Fruit fly (Drosophila melanogaster) whole organism, wandering third instar larva: ENCODE data around the gene lqf.
A peak's percentile ranks its signal among the peaks of the same experiment; 100 is the strongest.

Source experiments
- Abd-B ChIP-seq: fragments of >200 bp; optimal IDR thresholded peaks from 2 replicates; lab custom pipeline; 2017; ENCODE audit warnings: missing biosample characterization, missing genetic modification characterization
- CG32264 ChIP-seq: fragments of 200-800 bp; sonication (Bioruptor generic); optimal IDR thresholded peaks from 2 replicates; lab custom pipeline; 2016; ENCODE audit warnings: missing biosample characterization, missing genetic modification characterization
- CG9705 ChIP-seq: fragments of 200-800 bp; sonication (Bioruptor generic); optimal IDR thresholded peaks from 2 replicates; lab custom pipeline; 2018; ENCODE audit warnings: missing biosample characterization, mild to moderate bottlenecking, missing genetic modification characterization
- CrebA ChIP-seq: fragments of 200-800 bp; sonication (Bioruptor generic); optimal IDR thresholded peaks from 2 replicates; lab custom pipeline; 2016; ENCODE audit warnings: missing biosample characterization, mild to moderate bottlenecking, missing genetic modification characterization, borderline replicate concordance
- Dfd ChIP-seq: fragments of >200 bp; optimal IDR thresholded peaks from 2 replicates; lab custom pipeline; 2017; ENCODE audit warnings: missing biosample characterization, missing genetic modification characterization
- Dif ChIP-seq: fragments of 200-275, 200-300 bp; sonication (Bioruptor generic); optimal IDR thresholded peaks from 2 replicates; lab custom pipeline; 2018; ENCODE audit warnings: missing biosample characterization, missing genetic modification characterization; ENCODE audit not compliant: partially characterized antibody
- GATAd ChIP-seq: sonication (Bioruptor generic); optimal IDR thresholded peaks from 2 replicates; lab custom pipeline; 2016; ENCODE audit warnings: missing biosample characterization, missing genetic modification characterization
- HLH106 ChIP-seq: fragments of 200-800 bp; optimal IDR thresholded peaks from 3 replicates; lab custom pipeline; 2019; ENCODE audit warnings: missing biosample characterization, mild to moderate bottlenecking, missing genetic modification characterization, moderate library complexity
- Hnf4 ChIP-seq: fragments of 200-800 bp; sonication (Bioruptor generic); optimal IDR thresholded peaks from 2 replicates; lab custom pipeline; 2016; ENCODE audit warnings: missing biosample characterization, mild to moderate bottlenecking, missing genetic modification characterization
- Hr78 ChIP-seq: fragments of >200 bp; optimal IDR thresholded peaks from 2 replicates; lab custom pipeline; 2017; ENCODE audit warnings: missing biosample characterization, missing genetic modification characterization
- Hr83 ChIP-seq: fragments of 200-300 bp; sonication (Bioruptor generic); optimal IDR thresholded peaks from 2 replicates; lab custom pipeline; 2016; ENCODE audit warnings: missing biosample characterization, mild to moderate bottlenecking, missing genetic modification characterization, moderate library complexity; ENCODE audit not compliant: poor library complexity, severe bottlenecking
- Jra ChIP-seq: sonication (Bioruptor generic); optimal IDR thresholded peaks from 2 replicates; lab custom pipeline; 2016; ENCODE audit warnings: missing biosample characterization, missing genetic modification characterization
- Mio ChIP-seq: sonication (Bioruptor generic); optimal IDR thresholded peaks from 2 replicates; lab custom pipeline; 2016; ENCODE audit warnings: missing biosample characterization, missing genetic modification characterization
- Myc ChIP-seq: fragments of >200 bp; optimal IDR thresholded peaks from 2 replicates; lab custom pipeline; 2017
- N ChIP-seq: fragments of >200 bp; optimal IDR thresholded peaks from 2 replicates; lab custom pipeline; 2018; ENCODE audit warnings: missing biosample characterization, missing external identifiers, missing genetic modification characterization
- OdsH ChIP-seq: fragments of 200-800 bp; sonication (Bioruptor generic); optimal IDR thresholded peaks from 2 replicates; lab custom pipeline; 2016; ENCODE audit warnings: missing biosample characterization, mild to moderate bottlenecking, missing genetic modification characterization
- Rel ChIP-seq, 2 experiments: fragments of 200-800 bp; sonication (Bioruptor generic) in 1 of 2; optimal IDR thresholded peaks; 2 replicates in 1 of 2; 3 replicates in 1 of 2; lab custom pipeline; 2016 to 2019; ENCODE audit warnings: mild to moderate bottlenecking in 2 of 2, missing biosample characterization in 2 of 2, missing genetic modification characterization in 2 of 2, moderate library complexity in 1 of 2
- Vsx2 ChIP-seq: fragments of 200-300, 225-300 bp; sonication (Bioruptor generic); optimal IDR thresholded peaks from 2 replicates; lab custom pipeline; 2018; ENCODE audit warnings: missing biosample characterization, missing genetic modification characterization; ENCODE audit not compliant: partially characterized antibody
- br ChIP-seq: fragments of 200-800 bp; sonication (Bioruptor generic); optimal IDR thresholded peaks from 2 replicates; lab custom pipeline; 2016; ENCODE audit warnings: missing biosample characterization, missing genetic modification characterization
- brk ChIP-seq: fragments of 200-800 bp; sonication (Bioruptor generic); optimal IDR thresholded peaks from 2 replicates; lab custom pipeline; 2016; ENCODE audit warnings: missing biosample characterization, mild to moderate bottlenecking, missing genetic modification characterization
- dl ChIP-seq, 2 experiments: fragments of 175-275, 200-275 bp in 1 of 2; fragments of 200-275 bp in 1 of 2; sonication (Bioruptor generic); optimal IDR thresholded peaks; lab custom pipeline; 2018; ENCODE audit warnings: mild to moderate bottlenecking in 2 of 2, missing biosample characterization in 2 of 2, missing genetic modification characterization in 2 of 2, moderate library complexity in 2 of 2; ENCODE audit not compliant: partially characterized antibody in 2 of 2, insufficient read depth in 1 of 2
- dmrt93B ChIP-seq: fragments of 200-800 bp; sonication (Bioruptor generic); optimal IDR thresholded peaks from 2 replicates; lab custom pipeline; 2018; ENCODE audit warnings: missing biosample characterization, mild to moderate bottlenecking, missing genetic modification characterization
- dsf ChIP-seq: sonication (Bioruptor generic); optimal IDR thresholded peaks from 2 replicates; lab custom pipeline; 2016; ENCODE audit warnings: missing biosample characterization, missing genetic modification characterization, borderline replicate concordance
- ey ChIP-seq: fragments of 200-800 bp; sonication (Bioruptor generic); optimal IDR thresholded peaks from 2 replicates; lab custom pipeline; 2016; ENCODE audit warnings: missing biosample characterization, missing genetic modification characterization
- foxo ChIP-seq, 2 experiments: fragments of 200-800 bp; sonication (Bioruptor generic); optimal IDR thresholded peaks; 2 replicates in 1 of 2; 3 replicates in 1 of 2; lab custom pipeline; 2016 to 2017; ENCODE audit warnings: missing biosample characterization in 2 of 2, missing genetic modification characterization in 2 of 2
- fru ChIP-seq: fragments of 200-800 bp; sonication (Bioruptor generic); optimal IDR thresholded peaks from 3 replicates; lab custom pipeline; 2016; ENCODE audit warnings: missing biosample characterization, mild to moderate bottlenecking, missing genetic modification characterization
- h ChIP-seq: fragments of 200-800 bp; sonication (Bioruptor generic); optimal IDR thresholded peaks from 3 replicates; lab custom pipeline; 2016; ENCODE audit warnings: missing biosample characterization, mild to moderate bottlenecking, missing genetic modification characterization
- jim ChIP-seq: fragments of 175-275, 200-325 bp; sonication (Bioruptor generic); optimal IDR thresholded peaks from 2 replicates; lab custom pipeline; 2016; ENCODE audit warnings: missing biosample characterization, mild to moderate bottlenecking, missing genetic modification characterization
- lola ChIP-seq: fragments of >200 bp; optimal IDR thresholded peaks from 2 replicates; lab custom pipeline; 2017; ENCODE audit warnings: missing biosample characterization, missing genetic modification characterization
- pan ChIP-seq: fragments of >200 bp; optimal IDR thresholded peaks from 2 replicates; lab custom pipeline; 2017
- psq ChIP-seq: fragments of 200-800 bp; sonication (Bioruptor generic); optimal IDR thresholded peaks from 3 replicates; lab custom pipeline; 2017; ENCODE audit warnings: missing biosample characterization, mild to moderate bottlenecking, missing genetic modification characterization, moderate library complexity
- rgr ChIP-seq: fragments of 200-800 bp; sonication (Bioruptor generic); optimal IDR thresholded peaks from 3 replicates; lab custom pipeline; 2016; ENCODE audit warnings: missing biosample characterization, mild to moderate bottlenecking, missing genetic modification characterization
- sage ChIP-seq: fragments of 200-800 bp; sonication (Bioruptor generic); optimal IDR thresholded peaks from 2 replicates; lab custom pipeline; 2016; ENCODE audit warnings: missing biosample characterization, mild to moderate bottlenecking, missing genetic modification characterization
- tai ChIP-seq: sonication (Bioruptor generic); optimal IDR thresholded peaks from 2 replicates; lab custom pipeline; 2016; ENCODE audit warnings: missing biosample characterization, missing genetic modification characterization
- usp ChIP-seq: fragments of >200 bp; optimal IDR thresholded peaks from 2 replicates; lab custom pipeline; 2017; ENCODE audit warnings: missing biosample characterization, missing genetic modification characterization
- woc ChIP-seq: sonication (Bioruptor generic); optimal IDR thresholded peaks from 2 replicates; lab custom pipeline; 2016; ENCODE audit warnings: missing biosample characterization, mild to moderate bottlenecking, missing genetic modification characterization

lqf gene

DNA sequence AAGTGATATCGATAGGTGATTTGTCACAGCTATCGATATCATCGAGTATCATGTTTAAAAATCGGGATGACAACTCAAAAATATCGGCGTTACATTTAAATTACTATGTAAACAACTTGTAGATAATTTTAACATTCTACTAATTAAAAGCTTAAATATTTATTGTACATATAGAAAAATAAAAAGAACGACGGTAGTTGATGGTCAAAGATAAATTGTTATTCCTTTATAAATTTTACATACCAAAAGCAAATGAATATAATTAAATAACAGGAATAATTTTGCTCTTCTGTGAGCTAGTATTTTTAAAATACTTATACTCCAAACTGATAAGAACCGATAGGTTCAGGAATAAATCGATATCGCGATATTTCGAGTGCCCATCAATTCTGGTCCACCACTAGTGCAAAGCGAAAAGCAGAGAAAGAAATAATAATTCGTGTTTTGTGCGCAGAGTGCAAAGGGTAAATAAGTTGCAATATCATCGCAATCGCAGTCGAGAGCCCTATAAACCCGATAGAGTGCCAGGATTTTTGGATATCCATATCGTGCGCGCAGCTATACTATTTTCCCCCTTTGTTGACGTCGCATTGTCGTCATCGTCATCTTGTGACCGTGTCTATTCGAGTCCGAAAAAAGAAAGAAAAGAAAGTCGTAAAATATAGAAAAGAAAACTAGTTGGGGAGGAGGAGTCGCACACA is at the start of gene lqf:
Gene lqf (plus strand): TSS at position 401 of the 701 bp plus-strand sequence.
- TF ChIP-seq rgr (GFP tag; lab: Kevin White, UChicago) (no peak), dl (GFP tag; optimal IDR thresholded peaks at IDR 0.05; lab: Kevin White, UChicago; ENCODE audit: insufficient read depth in 1 of 2, partially characterized antibody in 2 of 2) (no peak), ey (GFP tag; lab: Kevin White, UChicago) (no peak), Abd-B (GFP tag; lab: Kevin White, UChicago) (no peak), lola (GFP tag; lab: Kevin White, UChicago) (no peak), Dif (GFP tag; lab: Kevin White, UChicago) (no peak), pan (no peak), Dfd (GFP tag; lab: Kevin White, UChicago) (peak; percentile 26), GATAd (GFP tag; lab: Kevin White, UChicago) (peak; percentile 56), Mio (GFP tag; lab: Kevin White, UChicago) (no peak), psq (GFP tag; lab: Kevin White, UChicago) (peak; percentile 40), HLH106 (peak; percentile 42), Rel (GFP tag; optimal IDR thresholded peaks at IDR 0.05; lab: Kevin White, UChicago) (no peak), Rel (tag; optimal IDR thresholded peaks at IDR 0.05; lab: Kevin White, UChicago) (no peak), sage (GFP tag; lab: Kevin White, UChicago) (no peak), Hr78 (GFP tag; lab: Kevin White, UChicago) (no peak), CG9705 (GFP tag; lab: Kevin White, UChicago) (no peak), dmrt93B (no peak), CrebA (no peak), fru (GFP tag; lab: Kevin White, UChicago) (no peak), OdsH (GFP tag; lab: Kevin White, UChicago) (no peak), Jra (GFP tag; lab: Kevin White, UChicago) (no peak), woc (GFP tag; lab: Kevin White, UChicago) (no peak), usp (GFP tag; lab: Kevin White, UChicago) (no peak), h (GFP tag; lab: Kevin White, UChicago) (peak; percentile 14), foxo (GFP tag; optimal IDR thresholded peaks at IDR 0.05; lab: Kevin White, UChicago) (peak in 1 of 2 experiments; percentile 42), Vsx2 (no peak), br (GFP tag; lab: Kevin White, UChicago) (no peak), jim (GFP tag; lab: Kevin White, UChicago) (no peak), Hr83 (no peak), Hnf4 (no peak), brk (GFP tag; lab: Kevin White, UChicago) (peak; percentile 59), N (GFP tag; lab: Kevin White, UChicago) (no peak), Myc (lab: Kevin White, UChicago) (peak; percentile 38), dsf (GFP tag; lab: Kevin White, UChicago) (peak; percentile 12), tai (GFP tag; lab: Kevin White, UChicago) (peak; percentile 66)

dm6 chr3L:7485667-7486066 is 42.9 kb upstream of the lqf start, which contains the start of gene mthl6:
TSS of gene mthl6 (plus strand) at chr3L:7485967.
- no peak for TF ChIP-seq CG32264 (GFP tag; lab: Kevin White, UChicago)
- no peak for TF ChIP-seq CrebA
- no peak for TF ChIP-seq h (GFP tag; lab: Kevin White, UChicago)
- TF ChIP-seq Dif (GFP tag; lab: Kevin White, UChicago) = no peak
- no peak for TF ChIP-seq sage (GFP tag; lab: Kevin White, UChicago)
- TF ChIP-seq HLH106 = no peak
- no peak for TF ChIP-seq br (GFP tag; lab: Kevin White, UChicago)
- no peak for TF ChIP-seq Hr83
- TF ChIP-seq jim (GFP tag; lab: Kevin White, UChicago) = no peak
- TF ChIP-seq Mio (GFP tag; lab: Kevin White, UChicago) = no peak
- no peak for TF ChIP-seq Abd-B (GFP tag; lab: Kevin White, UChicago)
- TF ChIP-seq fru (GFP tag; lab: Kevin White, UChicago) = no peak
- no peak for TF ChIP-seq GATAd (GFP tag; lab: Kevin White, UChicago)
- no peak for TF ChIP-seq Jra (GFP tag; lab: Kevin White, UChicago)
- no peak for TF ChIP-seq CG9705 (GFP tag; lab: Kevin White, UChicago)
- no peak for TF ChIP-seq pan
- TF ChIP-seq Vsx2 = no peak
- no peak for TF ChIP-seq ey (GFP tag; lab: Kevin White, UChicago)
